Fruit fly (Drosophila melanogaster): ENCODE data around the gene Lint-1.
A peak's percentile ranks its signal among the peaks of the same experiment; 100 is the strongest.

The Lint-1 gene

dm6 chrX:11124749-11125508 is 24.2 kb upstream of the Lint-1 start, which contains the start of gene Rpt3 (continued):
- no peak for TF ChIP-seq CG10147 (GFP tag; optimal IDR thresholded peaks at IDR 0.05)
- TF ChIP-seq Dll (GFP tag; IDR thresholded peaks at IDR 0.05; ENCODE audit: partially characterized antibody), result peak; percentile 86
- TF ChIP-seq Sin3A (optimal IDR thresholded peaks at IDR 0.05), result peak; percentile 79
- peak; percentile 32 for TF ChIP-seq grn (GFP tag; optimal IDR thresholded peaks at IDR 0.05)
- peak; percentile 37 for TF ChIP-seq Myb (GFP tag; optimal IDR thresholded peaks at IDR 0.05)
- no peak for TF ChIP-seq Doc2 (GFP tag; IDR thresholded peaks at IDR 0.05)
- no peak for TF ChIP-seq Bdp1 (GFP tag; optimal IDR thresholded peaks at IDR 0.05)
- peak; percentile 59 for TF ChIP-seq CG16863 (GFP tag; optimal IDR thresholded peaks at IDR 0.05)
- TF ChIP-seq CG13775 (GFP tag; optimal IDR thresholded peaks at IDR 0.05), result peak; percentile 14
- TF ChIP-seq CG6791 (GFP tag; IDR thresholded peaks at IDR 0.05; ENCODE audit: partially characterized antibody), result peak; percentile 73
- TF ChIP-seq sr (GFP tag; IDR thresholded peaks at IDR 0.05), result no peak
- peak; percentile 2 for TF ChIP-seq HLH54F (GFP tag; optimal IDR thresholded peaks at IDR 0.05)
- TF ChIP-seq CG7963 (GFP tag; IDR thresholded peaks at IDR 0.05; ENCODE audit: partially characterized antibody), result peak; percentile 56
- no peak for TF ChIP-seq CG2202 (tag; optimal IDR thresholded peaks at IDR 0.05)
- TF ChIP-seq CG1602 (GFP tag; optimal IDR thresholded peaks at IDR 0.05), result no peak
- TF ChIP-seq insv (GFP tag; optimal IDR thresholded peaks at IDR 0.05), result peak; percentile 66 to 96
- peak; percentile 44 for TF ChIP-seq CG12659 (GFP tag; optimal IDR thresholded peaks at IDR 0.05)

- TF ChIP-seq pzg (GFP tag; optimal IDR thresholded peaks at IDR 0.05) (peak; percentile 39), HLH54F (GFP tag; optimal IDR thresholded peaks at IDR 0.05) (no peak), Ets97D (GFP tag; optimal IDR thresholded peaks at IDR 0.05) (peak; percentile 26), CG1024 (GFP tag; IDR thresholded peaks at IDR 0.05) (no peak), BEAF-32 (GFP tag; optimal IDR thresholded peaks at IDR 0.05) (peak; percentile 46), gsb (GFP tag; IDR thresholded peaks at IDR 0.05) (no peak), CG1647 (GFP tag; optimal IDR thresholded peaks at IDR 0.05) (no peak), stwl (tag; optimal IDR thresholded peaks at IDR 0.05) (peak; percentile 65), wor (GFP tag; IDR thresholded peaks at IDR 0.05) (no peak), Hr39 (optimal IDR thresholded peaks at IDR 0.05) (no peak), CG17359 (tag; optimal IDR thresholded peaks at IDR 0.05) (peak; percentile 14), nerfin-2 (GFP tag; IDR thresholded peaks at IDR 0.05; ENCODE audit: partially characterized antibody) (peak; percentile 29; the same call in 1 of the 2 replicates), repo (GFP tag; optimal IDR thresholded peaks at IDR 0.05) (no peak), CG18011 (GFP tag; optimal IDR thresholded peaks at IDR 0.05) (no peak), Opbp (GFP tag; IDR thresholded peaks at IDR 0.05; ENCODE audit: partially characterized antibody) (peak; percentile 66; the same call in 2 of the 3 replicates), E2f2 (GFP tag; IDR thresholded peaks at IDR 0.05) (peak; percentile 74), Xbp1 (GFP tag; optimal IDR thresholded peaks at IDR 0.05) (peak; percentile 56), exex (tag; optimal IDR thresholded peaks at IDR 0.05) (no peak), dm (GFP tag; optimal IDR thresholded peaks at IDR 0.05) (peak; percentile 3), her (GFP tag; optimal IDR thresholded peaks at IDR 0.05) (no peak), Myb (GFP tag; optimal IDR thresholded peaks at IDR 0.05) (peak; percentile 93), rib (GFP tag; IDR thresholded peaks at IDR 0.05) (no peak), CG13287 (GFP tag; IDR thresholded peaks at IDR 0.05; ENCODE audit: partially characterized antibody) (peak; percentile 55), az2 (GFP tag; optimal IDR thresholded peaks at IDR 0.05) (no peak), Ravus (GFP tag; IDR thresholded peaks at IDR 0.05) (no peak), hbn (GFP tag; IDR thresholded peaks at IDR 0.05; ENCODE audit: partially characterized antibody) (no peak; the same call in 1 of the 2 replicates), YL-1 (GFP tag; optimal IDR thresholded peaks at IDR 0.05) (peak; percentile 79), CG4282 (GFP tag; optimal IDR thresholded peaks at IDR 0.05) (no peak), knrl (GFP tag; IDR thresholded peaks at IDR 0.05; ENCODE audit: partially characterized antibody) (peak; percentile 35; the same call in 1 of the 3 replicates), Scr (GFP tag; IDR thresholded peaks at IDR 0.05; ENCODE audit: partially characterized antibody) (peak; percentile 42; the same call in 1 of the 2 replicates), CG16813 (GFP tag; IDR thresholded peaks at IDR 0.05; ENCODE audit: partially characterized antibody) (peak; percentile 33; the same call in 1 of the 3 replicates), Sry-β (GFP tag; optimal IDR thresholded peaks at IDR 0.05) (no peak), CG2116 (GFP tag; optimal IDR thresholded peaks at IDR 0.05) (peak; percentile 20)
Measured at dm6 chrX:11128828-11129227, 20.3 kb upstream of the Lint-1 start, which contains the start of gene SrpRalpha. SrpRalpha (minus strand) TSS chrX:11129087.

All from whole organism, embryonic.